Worm (Caenorhabditis elegans) whole organism, L4/young adult: ENCODE data around the gene C32H11.3.

Source experiments
- W03F9.2 ChIP-seq: fragments of 150-350 bp; optimal IDR thresholded peaks from 2 replicates; lab custom pipeline; 2014; ENCODE audit warnings: missing biosample characterization, missing genetic modification characterization
- dao-5 ChIP-seq: sonication (generic microtip); optimal IDR thresholded peaks from 2 replicates; lab custom pipeline; 2016; ENCODE audit warnings: missing genotype, missing genetic modification characterization, moderate library complexity, missing compliant biosample characterization
- him-1 ChIP-seq: sonication (generic microtip); optimal IDR thresholded peaks from 2 replicates; lab custom pipeline; 2016; ENCODE audit warnings: missing genotype, missing genetic modification reagents, missing genetic modification characterization, missing compliant biosample characterization

DNA sequence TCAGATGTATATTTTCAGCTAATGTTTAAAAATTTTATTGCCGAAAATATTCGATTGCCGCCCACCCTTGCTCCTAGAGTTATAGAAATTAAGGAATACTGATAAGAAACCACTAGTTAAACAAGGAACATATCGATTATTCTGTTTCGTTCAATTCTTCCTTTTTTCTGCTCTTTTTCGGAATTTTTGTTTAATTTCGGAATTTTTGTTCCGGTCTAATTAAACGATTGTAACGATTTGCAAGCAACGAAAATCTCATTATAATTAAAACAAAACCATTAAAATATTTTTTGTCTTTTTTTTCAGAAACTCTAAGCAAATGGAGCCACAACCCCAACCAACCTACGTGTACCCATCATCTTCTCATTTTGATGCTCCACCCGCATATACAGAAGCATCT is 26.2 kb upstream of the C32H11.3 start, which contains the start of gene K08D8.1:
- TF ChIP-seq him-1 (tag; lab: Kevin White, UChicago) (no peak), W03F9.2 (tag; lab: Kevin White, UChicago) (no peak), dao-5 (no peak)
